Fruit fly (Drosophila melanogaster): ENCODE results near the gene Larp4B.

Larp4B gene

dm6 chr3L:3192912-3193311, 31.7 kb upstream of the Larp4B start, which contains the start of gene Hsp83 (continued):
- TF ChIP-seq Awh (GFP tag; IDR thresholded peaks at IDR 0.05) (peak; percentile 92), Vsx1 (GFP tag; optimal IDR thresholded peaks at IDR 0.05) (peak; percentile 97), CG10565 (GFP tag; optimal IDR thresholded peaks at IDR 0.05) (peak; percentile 60), stc (GFP tag; IDR thresholded peaks at IDR 0.05) (peak; percentile 96), dm (GFP tag; optimal IDR thresholded peaks at IDR 0.05) (peak; percentile 94), CG9817 (tag; optimal IDR thresholded peaks at IDR 0.05) (peak; percentile 88), MBD-R2 (GFP tag; IDR thresholded peaks at IDR 0.05) (peak; percentile 55; the same call in 1 of the 2 replicates), CG12104 (GFP tag; optimal IDR thresholded peaks at IDR 0.05) (peak; percentile 96), nerfin-2 (GFP tag; IDR thresholded peaks at IDR 0.05; ENCODE audit: partially characterized antibody) (no peak), kah (GFP tag; optimal IDR thresholded peaks at IDR 0.05) (peak; percentile 97), CG11247 (GFP tag; IDR thresholded peaks at IDR 0.05) (peak; percentile 95), Taf1 (GFP tag; IDR thresholded peaks at IDR 0.05) (peak; percentile 71), CG4404 (GFP tag; IDR thresholded peaks at IDR 0.05) (peak; percentile 26; the same call in 1 of the 2 replicates), gt (GFP tag; IDR thresholded peaks at IDR 0.05) (peak; percentile 58; the same call in 1 of the 2 replicates), Myb (GFP tag; optimal IDR thresholded peaks at IDR 0.05) (no peak), hb (GFP tag; IDR thresholded peaks at IDR 0.05; ENCODE audit: partially characterized antibody) (no peak), CG9437 (GFP tag; optimal IDR thresholded peaks at IDR 0.05) (peak; percentile 91), gce (GFP tag; IDR thresholded peaks at IDR 0.05) (peak; percentile 98), CG10462 (GFP tag; optimal IDR thresholded peaks at IDR 0.05) (peak; percentile 80), Sox100B (GFP tag; optimal IDR thresholded peaks at IDR 0.05) (peak; percentile 94), btn (GFP tag; optimal IDR thresholded peaks at IDR 0.05) (peak; percentile 94), dati (GFP tag; IDR thresholded peaks at IDR 0.05) (peak; percentile 88), lbe (GFP tag; optimal IDR thresholded peaks at IDR 0.05) (peak; percentile 95), CG2889 (GFP tag; IDR thresholded peaks at IDR 0.05) (peak; percentile 81), Usf (GFP tag; optimal IDR thresholded peaks at IDR 0.05) (peak; percentile 65), cas (GFP tag; IDR thresholded peaks at IDR 0.05) (peak; percentile 81; the same call in 1 of the 2 replicates), her (GFP tag; optimal IDR thresholded peaks at IDR 0.05) (peak; percentile 96), CG9932 (GFP tag; IDR thresholded peaks at IDR 0.05) (peak; percentile 84), salm (tag; optimal IDR thresholded peaks at IDR 0.05) (peak; percentile 89), CG13624 (GFP tag; optimal IDR thresholded peaks at IDR 0.05) (peak; percentile 94), Oli (tag; optimal IDR thresholded peaks at IDR 0.05) (peak; percentile 86), bsh (GFP tag; optimal IDR thresholded peaks at IDR 0.05) (peak; percentile 90 to 91), CG8089 (GFP tag; optimal IDR thresholded peaks at IDR 0.05) (peak; percentile 92), CG6683 (GFP tag; optimal IDR thresholded peaks at IDR 0.05) (peak; percentile 97), psq (GFP tag; optimal IDR thresholded peaks at IDR 0.05) (peak; percentile 78), ci (GFP tag; IDR thresholded peaks at IDR 0.05) (peak; percentile 99), CG7786 (GFP tag; optimal IDR thresholded peaks at IDR 0.05) (peak; percentile 89), disco-r (GFP tag; optimal IDR thresholded peaks at IDR 0.05) (peak; percentile 91), CG14860 (GFP tag; IDR thresholded peaks at IDR 0.05; ENCODE audit: partially characterized antibody) (no peak), ac (GFP tag; optimal IDR thresholded peaks at IDR 0.05) (peak; percentile 93), CG16863 (GFP tag; optimal IDR thresholded peaks at IDR 0.05) (peak; percentile 90), CG34422 (GFP tag; IDR thresholded peaks at IDR 0.05) (peak; percentile 92), nau (GFP tag; optimal IDR thresholded peaks at IDR 0.05) (peak; percentile 99), jumu (GFP tag; optimal IDR thresholded peaks at IDR 0.05) (peak; percentile 88), Side (GFP tag; optimal IDR thresholded peaks at IDR 0.05) (peak; percentile 98), CG16779 (GFP tag; IDR thresholded peaks at IDR 0.05) (peak; percentile 96), fd64A (GFP tag; optimal IDR thresholded peaks at IDR 0.05) (peak; percentile 99), trh (GFP tag; optimal IDR thresholded peaks at IDR 0.05) (peak; percentile 75), Deaf1 (tag; optimal IDR thresholded peaks at IDR 0.05) (peak; percentile 80), CG18764 (GFP tag; optimal IDR thresholded peaks at IDR 0.05) (peak; percentile 93), en (GFP tag; optimal IDR thresholded peaks at IDR 0.05) (peak; percentile 91)

Measured in whole organism, embryonic.